Fruit fly (Drosophila melanogaster) whole organism, embryonic: Measurements from ENCODE around the gene pr.
A peak's percentile ranks its signal among the peaks of the same experiment; 100 is the strongest.

Source experiments
- Aef1 ChIP-seq: fragments of 200-800 bp; sonication (Bioruptor generic); IDR thresholded peaks from 3 replicates; pipeline ENCODE4 v1.3.6; 2022; ENCODE audit warnings: missing biosample characterization, missing genetic modification characterization
- Asciz ChIP-seq: fragments of 200-800 bp; sonication (Bioruptor generic); optimal IDR thresholded peaks from 2 replicates; lab custom pipeline; 2017; ENCODE audit warnings: missing biosample characterization, mild to moderate bottlenecking, missing genetic modification characterization, missing genetic modification reagents
- B-H2 ChIP-seq: fragments of 200-800 bp; sonication (Bioruptor generic); optimal IDR thresholded peaks from 2 replicates; lab custom pipeline; 2018; ENCODE audit warnings: missing biosample characterization, mild to moderate bottlenecking, missing genetic modification characterization
- CG10267 ChIP-seq: fragments of 200-800 bp; sonication (Bioruptor generic); optimal IDR thresholded peaks from 2 replicates; lab custom pipeline; 2018; ENCODE audit warnings: missing biosample characterization, mild to moderate bottlenecking, missing genetic modification characterization, moderate library complexity
- CG10431 ChIP-seq: fragments of 200-800 bp; sonication (Bioruptor generic); optimal IDR thresholded peaks from 3 replicates; lab custom pipeline; 2018; ENCODE audit warnings: missing biosample characterization, mild to moderate bottlenecking, missing genetic modification characterization
- CG11398 ChIP-seq: fragments of 200-800 bp; sonication (Bioruptor generic); optimal IDR thresholded peaks from 2 replicates; lab custom pipeline; 2016; ENCODE audit warnings: missing biosample characterization, missing genetic modification characterization
- CG13894 ChIP-seq: fragments of 200-800 bp; sonication (Bioruptor generic); optimal IDR thresholded peaks from 3 replicates; lab custom pipeline; 2018; ENCODE audit warnings: missing biosample characterization, mild to moderate bottlenecking, missing genetic modification characterization, moderate library complexity
- CG15479 ChIP-seq: fragments of 200-800 bp; sonication (Bioruptor generic); optimal IDR thresholded peaks from 3 replicates; lab custom pipeline; 2019; ENCODE audit warnings: missing biosample characterization, mild to moderate bottlenecking, missing genetic modification characterization, moderate library complexity
- CG17568 ChIP-seq: fragments of 200-800 bp; sonication (Bioruptor generic); optimal IDR thresholded peaks from 2 replicates; lab custom pipeline; 2018; ENCODE audit warnings: missing biosample characterization, mild to moderate bottlenecking, missing genetic modification characterization, moderate library complexity
- CG17912 ChIP-seq: fragments of 200-800 bp; sonication (Bioruptor generic); optimal IDR thresholded peaks from 2 replicates; lab custom pipeline; 2018; ENCODE audit warnings: missing biosample characterization, mild to moderate bottlenecking, missing genetic modification characterization
- CG2202 ChIP-seq: fragments of 200-800 bp; sonication (Bioruptor generic); optimal IDR thresholded peaks from 2 replicates; lab custom pipeline; 2018; ENCODE audit warnings: missing biosample characterization, mild to moderate bottlenecking, missing genetic modification characterization
- CG3407 ChIP-seq: fragments of 200-800 bp; sonication (Bioruptor generic); optimal IDR thresholded peaks from 2 replicates; lab custom pipeline; 2018; ENCODE audit warnings: missing biosample characterization, mild to moderate bottlenecking, missing genetic modification characterization
- CG42726 ChIP-seq: fragments of 200-800 bp; sonication (Bioruptor generic); IDR thresholded peaks from 2 replicates; pipeline ENCODE4 v1.3.6; 2022; ENCODE audit warnings: missing biosample characterization, missing genetic modification characterization; ENCODE audit not compliant: partially characterized antibody
- CG8765 ChIP-seq: fragments of 200-800 bp; sonication (Bioruptor generic); IDR thresholded peaks from 2 replicates; pipeline ENCODE4 v1.3.6; 2022; ENCODE audit warnings: missing biosample characterization, missing genetic modification characterization
- CG8924 ChIP-seq: fragments of 200-800 bp; optimal IDR thresholded peaks from 3 replicates; lab custom pipeline; 2019; ENCODE audit warnings: missing biosample characterization, mild to moderate bottlenecking, missing genetic modification characterization, moderate library complexity
- Chrac-16 ChIP-seq: fragments of 200-800 bp; sonication (Bioruptor generic); optimal IDR thresholded peaks from 3 replicates; lab custom pipeline; 2016; ENCODE audit warnings: missing biosample characterization, missing genetic modification characterization
- Dref ChIP-seq: fragments of 200-800 bp; sonication (Bioruptor generic); IDR thresholded peaks from 2 replicates; pipeline ENCODE4 v1.3.6; 2022; ENCODE audit warnings: missing biosample characterization, missing genetic modification characterization
- Fer3 ChIP-seq: fragments of 200-800 bp; sonication (Bioruptor generic); optimal IDR thresholded peaks from 2 replicates; lab custom pipeline; 2018; ENCODE audit warnings: missing biosample characterization, mild to moderate bottlenecking, missing genetic modification characterization, moderate library complexity
- Gug ChIP-seq: fragments of 200-800 bp; sonication (Bioruptor generic); IDR thresholded peaks from 4 replicates; pipeline ENCODE4 v1.3.6; 2022; ENCODE audit warnings: missing biosample characterization, missing genetic modification characterization
- Hr51 ChIP-seq, 2 experiments: fragments of 200-800 bp; sonication (Bioruptor generic); optimal IDR thresholded peaks; 2 replicates in 1 of 2; 3 replicates in 1 of 2; lab custom pipeline; 2016 to 2018; ENCODE audit warnings: missing biosample characterization in 2 of 2, missing genetic modification characterization in 2 of 2, mild to moderate bottlenecking in 1 of 2, moderate library complexity in 1 of 2
- Hr78 ChIP-seq, 2 experiments: fragments of 200-800 bp in 1 of 2; fragments of >200 bp in 1 of 2; sonication (Bioruptor generic) in 1 of 2; optimal IDR thresholded peaks; 2 replicates each; lab custom pipeline; 2017 to 2019; ENCODE audit warnings: missing biosample characterization in 2 of 2, missing genetic modification characterization in 2 of 2, mild to moderate bottlenecking in 1 of 2, moderate library complexity in 1 of 2
- Mad ChIP-seq: fragments of 200-800 bp; sonication (Bioruptor generic); optimal IDR thresholded peaks from 2 replicates; lab custom pipeline; 2016; ENCODE audit warnings: missing biosample characterization, missing genetic modification characterization
- Rx ChIP-seq: fragments of 200-800 bp; sonication (Bioruptor generic); IDR thresholded peaks from 2 replicates; pipeline ENCODE4 v1.3.6; 2022; ENCODE audit warnings: missing biosample characterization, missing genetic modification characterization
- Scr ChIP-seq: fragments of 200-800 bp; sonication (Bioruptor generic); IDR thresholded peaks from 2 replicates; pipeline ENCODE4 v1.3.6; 2022; ENCODE audit warnings: missing biosample characterization, missing genetic modification characterization; ENCODE audit not compliant: partially characterized antibody
- Side ChIP-seq: fragments of 200-800 bp; sonication (Bioruptor generic); optimal IDR thresholded peaks from 2 replicates; lab custom pipeline; 2016; ENCODE audit warnings: missing biosample characterization, missing genetic modification characterization
- amos ChIP-seq: fragments of 200-800 bp; sonication (Bioruptor generic); IDR thresholded peaks from 2 replicates; pipeline ENCODE4 v1.3.6; 2022; ENCODE audit warnings: missing biosample characterization, missing genetic modification characterization; ENCODE audit not compliant: partially characterized antibody
- aop ChIP-seq: fragments of 200-800 bp; sonication (Bioruptor generic); IDR thresholded peaks from 2 replicates; pipeline ENCODE4 v1.3.6; 2022; ENCODE audit warnings: missing biosample characterization, missing genetic modification characterization
- ase ChIP-seq: fragments of 200-800 bp; sonication (Bioruptor generic); IDR thresholded peaks from 3 replicates; pipeline ENCODE4 v1.3.6; 2022; ENCODE audit warnings: missing biosample characterization, missing genetic modification characterization
- ci ChIP-seq: fragments of 200-800 bp; sonication (Bioruptor generic); IDR thresholded peaks from 3 replicates; pipeline ENCODE4 v1.3.6; 2022; ENCODE audit warnings: missing biosample characterization, missing genetic modification characterization
- ewg ChIP-seq: fragments of 200-800 bp; sonication (Bioruptor generic); optimal IDR thresholded peaks from 3 replicates; lab custom pipeline; 2017; ENCODE audit warnings: mild to moderate bottlenecking, missing biosample characterization, missing genetic modification reagents, missing genetic modification characterization
- grau ChIP-seq: fragments of 200-800 bp; optimal IDR thresholded peaks from 3 replicates; lab custom pipeline; 2019; ENCODE audit warnings: missing biosample characterization, mild to moderate bottlenecking, missing genetic modification characterization, moderate library complexity
- hkb ChIP-seq, 2 experiments: fragments of 200-800 bp in 1 of 2; fragments of >200 bp in 1 of 2; sonication (Bioruptor generic) in 1 of 2; IDR thresholded peaks in 1 of 2; optimal IDR thresholded peaks in 1 of 2; 2 replicates each; pipeline versions ENCODE4 v1.3.6 to Lab custom; 2017 to 2022; ENCODE audit warnings: missing biosample characterization in 1 of 2, missing genetic modification characterization in 1 of 2
- hth ChIP-seq: fragments of >200 bp; optimal IDR thresholded peaks from 2 replicates; lab custom pipeline; 2017; ENCODE audit warnings: inconsistent platforms
- ken ChIP-seq: fragments of 200-800 bp; sonication (Bioruptor generic); IDR thresholded peaks from 3 replicates; pipeline ENCODE4 v1.3.6; 2022; ENCODE audit warnings: missing biosample characterization, missing genetic modification characterization
- lilli ChIP-seq: fragments of 200-800 bp; sonication (Bioruptor generic); optimal IDR thresholded peaks from 3 replicates; lab custom pipeline; 2016; ENCODE audit warnings: missing biosample characterization, missing genetic modification characterization
- maf-S ChIP-seq: fragments of 200-800 bp; sonication (Bioruptor generic); optimal IDR thresholded peaks from 2 replicates; lab custom pipeline; 2016; ENCODE audit warnings: missing biosample characterization, missing genetic modification characterization
- nau ChIP-seq: fragments of 200-800 bp; sonication (Bioruptor generic); optimal IDR thresholded peaks from 3 replicates; lab custom pipeline; 2017; ENCODE audit warnings: missing biosample characterization, mild to moderate bottlenecking, missing genetic modification characterization, missing genetic modification reagents
- onecut ChIP-seq: fragments of 200-800 bp; sonication (Bioruptor generic); IDR thresholded peaks from 2 replicates; pipeline ENCODE4 v1.3.6; 2022; ENCODE audit warnings: missing biosample characterization, missing genetic modification characterization
- prd ChIP-seq, 3 experiments: fragments of >200 bp in 2 of 3; fragments of 200-800 bp in 1 of 3; sonication (Bioruptor generic) in 1 of 3; optimal IDR thresholded peaks in 2 of 3; IDR thresholded peaks in 1 of 3; 2 replicates in 2 of 3; 3 replicates in 1 of 3; pipeline versions ENCODE4 v1.3.6 to Lab custom; 2017 to 2022; ENCODE audit warnings: missing biosample characterization in 1 of 3, missing genetic modification characterization in 1 of 3
- pum ChIP-seq: fragments of 200-800 bp; sonication (Bioruptor generic); optimal IDR thresholded peaks from 2 replicates; lab custom pipeline; 2016; ENCODE audit warnings: missing biosample characterization, missing genetic modification characterization
- run ChIP-seq: fragments of 200-800 bp; sonication (Bioruptor generic); optimal IDR thresholded peaks from 3 replicates; lab custom pipeline; 2018; ENCODE audit warnings: missing biosample characterization, mild to moderate bottlenecking, missing genetic modification characterization
- sc ChIP-seq, 3 experiments: fragments of >200 bp in 2 of 3; fragments of 200-800 bp in 1 of 3; sonication (Bioruptor generic) in 1 of 3; optimal IDR thresholded peaks; 2 replicates in 2 of 3; 3 replicates in 1 of 3; lab custom pipeline; 2017; ENCODE audit warnings: mild to moderate bottlenecking in 1 of 3, missing biosample characterization in 1 of 3, missing genetic modification characterization in 1 of 3, missing genetic modification reagents in 1 of 3
- shn ChIP-seq: fragments of 200-800 bp; sonication (Bioruptor generic); optimal IDR thresholded peaks from 3 replicates; lab custom pipeline; 2016; ENCODE audit warnings: missing biosample characterization, missing genetic modification characterization
- z ChIP-seq: fragments of 200-800 bp; sonication (Bioruptor generic); IDR thresholded peaks from 3 replicates; pipeline ENCODE4 v1.3.6; 2022; ENCODE audit warnings: missing biosample characterization, missing genetic modification characterization
- zen2 ChIP-seq: fragments of 200-800 bp; sonication (Bioruptor generic); IDR thresholded peaks from 3 replicates; pipeline ENCODE4 v1.3.6; 2022; ENCODE audit warnings: missing biosample characterization, missing genetic modification characterization; ENCODE audit not compliant: partially characterized antibody
- zfh2 ChIP-seq: fragments of 200-800 bp; sonication (Bioruptor generic); optimal IDR thresholded peaks from 2 replicates; lab custom pipeline; 2016; ENCODE audit warnings: missing biosample characterization, missing genetic modification characterization

The pr gene

DNA sequence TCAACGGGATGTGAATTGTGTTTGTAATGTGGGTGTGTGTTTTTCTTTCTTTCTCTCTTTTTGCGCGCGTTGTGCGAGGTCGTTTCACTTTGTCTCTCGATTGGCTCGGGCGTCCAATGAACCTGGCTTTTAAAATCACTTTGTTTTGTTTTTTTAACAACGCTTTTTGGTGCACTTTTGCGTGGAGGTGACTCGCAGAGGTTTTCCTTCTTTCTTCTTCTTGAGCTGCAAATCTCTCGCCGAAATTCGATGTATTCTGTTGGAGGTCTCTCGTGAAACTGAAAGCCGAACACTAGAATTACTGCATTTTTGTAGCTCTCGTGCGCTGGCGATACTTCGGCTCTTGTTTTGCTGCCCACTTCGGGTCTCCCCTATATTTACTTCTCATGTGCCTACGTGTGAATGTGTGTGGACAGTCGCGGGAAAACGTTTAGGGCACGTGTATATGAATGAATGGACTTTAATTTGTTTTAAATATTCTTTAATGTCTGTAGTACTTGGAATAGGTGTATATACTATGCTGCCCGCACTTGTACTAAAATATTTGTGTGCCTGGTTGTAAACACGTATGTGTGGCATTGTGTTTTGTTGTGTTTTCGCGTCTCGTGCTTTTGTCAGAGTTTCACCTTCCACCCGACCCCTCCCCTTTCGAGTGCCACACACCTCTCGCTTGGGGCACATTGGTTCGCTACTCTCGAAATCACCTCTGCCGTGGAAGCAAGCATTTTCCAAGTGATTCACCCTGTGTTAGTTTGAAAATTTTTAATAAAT lies 9.7 kb upstream of the pr start, which contains the start of gene fok (continued):
- TF ChIP-seq onecut (GFP tag; lab: Robert Waterston, UW) (peak; percentile 93), Mad (GFP tag; lab: Kevin White, UChicago) (peak; percentile 92), Asciz (GFP tag; lab: Kevin White, UChicago) (peak; percentile 96), CG17568 (GFP tag; lab: Kevin White, UChicago) (peak; percentile 94), maf-S (peak; percentile 94), B-H2 (GFP tag; lab: Kevin White, UChicago) (peak; percentile 97), CG13894 (peak; percentile 98), zfh2 (GFP tag; lab: Kevin White, UChicago) (peak; percentile 94), ci (GFP tag; lab: Robert Waterston, UW) (peak; percentile 96), prd (optimal IDR thresholded peaks at IDR 0.05; lab: Kevin White, UChicago) (no peak), prd (GFP tag; IDR thresholded peaks at IDR 0.05; lab: Robert Waterston, UW) (peak; percentile 95), CG3407 (peak; percentile 91), CG17912 (GFP tag; lab: Kevin White, UChicago) (peak; percentile 79), Rx (GFP tag; lab: Robert Waterston, UW) (peak; percentile 68; the same call in 1 of the 2 replicates), CG42726 (GFP tag; lab: Robert Waterston, UW) (peak; percentile 43; the same call in 1 of the 2 replicates), CG8924 (tag; lab: Kevin White, UChicago) (peak; percentile 98), CG8765 (peak; percentile 85), Gug (GFP tag; lab: Robert Waterston, UW) (peak; percentile 92), hkb (optimal IDR thresholded peaks at IDR 0.05; lab: Kevin White, UChicago) (no peak), hkb (GFP tag; IDR thresholded peaks at IDR 0.05; lab: Robert Waterston, UW) (peak; percentile 98), sc (optimal IDR thresholded peaks at IDR 0.05; lab: Kevin White, UChicago) (no peak), sc (GFP tag; optimal IDR thresholded peaks at IDR 0.05; lab: Kevin White, UChicago) (peak; percentile 91), hth (lab: Kevin White, UChicago) (no peak), Fer3 (peak; percentile 96), z (GFP tag; lab: Robert Waterston, UW) (no peak; the same call in 2 of the 3 replicates), ase (peak; percentile 87), Chrac-16 (GFP tag; lab: Kevin White, UChicago) (peak; percentile 94), Scr (GFP tag; lab: Robert Waterston, UW) (peak; percentile 29; the same call in 1 of the 2 replicates), Hr78 (GFP tag; optimal IDR thresholded peaks at IDR 0.05; lab: Kevin White, UChicago) (peak in 1 of 2 experiments; percentile 98), Aef1 (GFP tag; lab: Robert Waterston, UW) (peak; percentile 94), CG2202 (tag; lab: Kevin White, UChicago) (peak; percentile 91), amos (GFP tag; lab: Robert Waterston, UW) (peak; percentile 23; the same call in 1 of the 2 replicates), CG11398 (GFP tag; lab: Kevin White, UChicago) (peak; percentile 92), Dref (GFP tag; lab: Robert Waterston, UW) (0 out of 2 replicates have a peak, but pooled peaks have one; percentile 33), nau (GFP tag; lab: Kevin White, UChicago) (peak; percentile 97), pum (GFP tag; lab: Kevin White, UChicago) (peak; percentile 93), CG15479 (GFP tag; lab: Kevin White, UChicago) (peak; percentile 61), ken (peak; percentile 88), ewg (GFP tag; lab: Kevin White, UChicago) (peak; percentile 91), aop (GFP tag; lab: Robert Waterston, UW) (peak; percentile 74), Side (peak; percentile 95), zen2 (GFP tag; lab: Robert Waterston, UW) (0 out of 3 replicates have a peak, but pooled peaks have one; percentile 7), shn (GFP tag; lab: Kevin White, UChicago) (peak; percentile 93), CG10267 (tag; lab: Kevin White, UChicago) (peak; percentile 93), Hr51 (GFP tag; optimal IDR thresholded peaks at IDR 0.05; lab: Kevin White, UChicago) (peak; percentile 94 to 97), run (tag; lab: Kevin White, UChicago) (peak; percentile 96), grau (tag; lab: Kevin White, UChicago) (peak; percentile 96), lilli (GFP tag; lab: Kevin White, UChicago) (peak; percentile 97), CG10431 (GFP tag; lab: Kevin White, UChicago) (peak; percentile 89)
